Worm (Caenorhabditis elegans): ENCODE measurements around the gene K12D12.4.

The K12D12.4 gene

ce11 chrII:11889420-11890075 lies 24.0 kb upstream of the K12D12.4 start:
- 0 out of 2 replicates have a peak, but pooled peaks have one; percentile 7 for TF ChIP-seq nhr-19 (GFP tag; conservative IDR thresholded peaks at IDR 0.05)
- peak in 2 of 3 experiments; percentile 10 to 13 for TF ChIP-seq dpl-1 (GFP tag; optimal IDR thresholded peaks at IDR 0.05)
- TF ChIP-seq efl-1 (optimal IDR thresholded peaks at IDR 0.05) = no peak
- peak in 1 of 2 experiments; percentile 92 for TF ChIP-seq efl-1 (GFP tag; optimal IDR thresholded peaks at IDR 0.05 in 1 of 2)
- peak; percentile 24 for TF ChIP-seq rnt-1 (tag; optimal IDR thresholded peaks at IDR 0.05)
- no peak for TF ChIP-seq nhr-76 (tag; optimal IDR thresholded peaks at IDR 0.05)
- TF ChIP-seq nhr-71 (tag; optimal IDR thresholded peaks at IDR 0.05) = peak; percentile 18
- TF ChIP-seq blmp-1 (tag; optimal IDR thresholded peaks at IDR 0.05) = peak; percentile 83
- peak; percentile 26 for TF ChIP-seq C16A3.4 (tag; optimal IDR thresholded peaks at IDR 0.05)
- no peak for TF ChIP-seq elt-2 (tag; optimal IDR thresholded peaks at IDR 0.05)
- TF ChIP-seq nhr-20 (tag; optimal IDR thresholded peaks at IDR 0.05) = peak; percentile 54
- peak; percentile 4 for TF ChIP-seq mep-1 (tag; optimal IDR thresholded peaks at IDR 0.05)
- no peak for TF ChIP-seq fkh-4 (tag; optimal IDR thresholded peaks at IDR 0.05; ENCODE audit: borderline replicate concordance)
- TF ChIP-seq nhr-85 (tag) = peak; percentile 83
- TF ChIP-seq tbx-2 (tag; optimal IDR thresholded peaks at IDR 0.05) = peak; percentile 2
- TF ChIP-seq nhr-90 (tag; optimal IDR thresholded peaks at IDR 0.05; ENCODE audit: poor library complexity) = peak; percentile 33
- peak in 1 of 2 experiments; percentile 30 for TF ChIP-seq lsy-2 (tag; optimal IDR thresholded peaks at IDR 0.05)
- TF ChIP-seq swsn-7 (tag; optimal IDR thresholded peaks at IDR 0.05) = peak; percentile 18
- no peak for TF ChIP-seq unc-98 (GFP tag; IDR thresholded peaks at IDR 0.05)
- no peak for TF ChIP-seq efl-3 (GFP tag; optimal IDR thresholded peaks at IDR 0.05)
- no peak for TF ChIP-seq C04F5.9 (tag; optimal IDR thresholded peaks at IDR 0.05)
- TF ChIP-seq hlh-17 (GFP tag; optimal IDR thresholded peaks at IDR 0.05; ENCODE audit: borderline replicate concordance) = no peak
- no peak for TF ChIP-seq egl-27 (tag; optimal IDR thresholded peaks at IDR 0.05)
- TF ChIP-seq ztf-11 (tag; optimal IDR thresholded peaks at IDR 0.05) = peak in 1 of 2 experiments; percentile 50
- TF ChIP-seq lin-35 (GFP tag; optimal IDR thresholded peaks at IDR 0.05) = peak in 1 of 2 experiments; percentile 43
- TF ChIP-seq snu-23 (GFP tag; optimal IDR thresholded peaks at IDR 0.05) = peak; percentile 55
- no peak for TF ChIP-seq snpc-4 (tag; optimal IDR thresholded peaks at IDR 0.05)

DNA sequence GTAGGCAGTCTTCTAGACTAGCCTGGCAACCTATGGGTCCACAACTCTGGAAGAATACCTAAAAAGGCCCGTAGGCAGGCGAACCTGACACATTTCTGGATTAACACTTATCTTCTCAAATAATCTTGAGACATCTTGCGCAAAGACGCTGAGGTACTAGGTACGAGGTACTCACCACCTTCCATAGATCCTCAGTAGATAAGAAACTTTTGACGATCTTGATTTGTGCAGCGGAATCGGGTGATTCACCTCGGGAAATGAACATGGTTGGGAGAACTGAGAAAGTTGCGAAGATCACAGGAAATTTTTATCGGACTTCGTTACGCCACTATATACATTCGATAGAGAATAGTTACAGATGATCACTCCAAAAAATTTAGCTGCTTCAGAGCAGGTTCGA lies 22.6 kb upstream of the K12D12.4 start:
- TF ChIP-seq lin-14 (GFP tag; optimal IDR thresholded peaks at IDR 0.05) (peak; percentile 27), unc-98 (GFP tag; IDR thresholded peaks at IDR 0.05) (no peak), C04F5.9 (tag; optimal IDR thresholded peaks at IDR 0.05) (no peak), ama-1 (optimal IDR thresholded peaks at IDR 0.05) (no peak), ceh-82 (tag; optimal IDR thresholded peaks at IDR 0.05) (no peak), fkh-8 (tag; optimal IDR thresholded peaks at IDR 0.05) (no peak), zip-4 (GFP tag; optimal IDR thresholded peaks at IDR 0.05) (no peak), lir-3 (tag; optimal IDR thresholded peaks at IDR 0.05; ENCODE audit: poor library complexity) (no peak), alr-1 (tag; optimal IDR thresholded peaks at IDR 0.05; ENCODE audit: borderline replicate concordance) (no peak), nhr-85 (tag) (peak; percentile 69), Y116A8C.19 (tag; optimal IDR thresholded peaks at IDR 0.05; ENCODE audit: borderline replicate concordance) (no peak), egl-27 (tag; optimal IDR thresholded peaks at IDR 0.05) (no peak)

ce11 chrII:11887724-11888123 lies 22.2 kb upstream of the K12D12.4 start:
- TF ChIP-seq nhr-77 (tag; optimal IDR thresholded peaks at IDR 0.05) = no peak
- TF ChIP-seq ztf-4 (tag; optimal IDR thresholded peaks at IDR 0.05) = no peak
- no peak for TF ChIP-seq pax-3 (tag; optimal IDR thresholded peaks at IDR 0.05)
- TF ChIP-seq skn-1 (tag; optimal IDR thresholded peaks at IDR 0.05) = no peak
- TF ChIP-seq ceh-63 (GFP tag; optimal IDR thresholded peaks at IDR 0.05) = no peak
- no peak for TF ChIP-seq fkh-8 (tag; optimal IDR thresholded peaks at IDR 0.05)
- peak; percentile 25 for TF ChIP-seq tbx-2 (tag; optimal IDR thresholded peaks at IDR 0.05)
- TF ChIP-seq C16A3.4 (tag; optimal IDR thresholded peaks at IDR 0.05) = no peak
- peak in 1 of 2 experiments; percentile 86 for TF ChIP-seq ztf-11 (tag; optimal IDR thresholded peaks at IDR 0.05)
- no peak for TF ChIP-seq nhr-20 (tag; optimal IDR thresholded peaks at IDR 0.05)
- no peak for TF ChIP-seq ceh-8 (GFP tag; optimal IDR thresholded peaks at IDR 0.05)
- TF ChIP-seq lin-13 (GFP tag; optimal IDR thresholded peaks at IDR 0.05) = no peak
- no peak for TF ChIP-seq isw-1 (GFP tag; IDR thresholded peaks at IDR 0.05)
- TF ChIP-seq aly-2 (tag; optimal IDR thresholded peaks at IDR 0.05) = no peak
- TF ChIP-seq nhr-28 (tag; optimal IDR thresholded peaks at IDR 0.05) = no peak
- TF ChIP-seq unc-86 (tag; optimal IDR thresholded peaks at IDR 0.05) = peak; percentile 45
- no peak for TF ChIP-seq lir-3 (tag; optimal IDR thresholded peaks at IDR 0.05; ENCODE audit: poor library complexity)
- TF ChIP-seq efl-1 (optimal IDR thresholded peaks at IDR 0.05) = no peak
- TF ChIP-seq efl-1 (GFP tag; optimal IDR thresholded peaks at IDR 0.05 in 1 of 2) = peak in 1 of 2 experiments; percentile 17
- no peak for TF ChIP-seq irx-1 (tag; optimal IDR thresholded peaks at IDR 0.05)
- no peak for TF ChIP-seq nhr-12 (tag; optimal IDR thresholded peaks at IDR 0.05)

Measured in whole organism, L1 larva.